Fruit fly (Drosophila melanogaster) ovary, adult (tissue): ENCODE measurements around the gene wntD.

Experiments
- CG17801 ChIP-seq: fragments of 200-800 bp; optimal IDR thresholded peaks from 2 replicates; lab custom pipeline; 2019; ENCODE audit warnings: missing biosample characterization, mild to moderate bottlenecking, missing genetic modification characterization, moderate library complexity; ENCODE audit not compliant: partially characterized antibody

wntD gene

dm6 chr3R:13293148-13293756, at the start of gene wntD:
Gene wntD, minus strand, starts transcription at chr3R:13293198.
- no peak for TF ChIP-seq CG17801 (GFP tag; lab: Kevin White, UChicago)

- TF ChIP-seq CG17801 (GFP tag; lab: Kevin White, UChicago) = no peak
Observed at dm6 chr3R:13338030-13338429, 45.0 kb upstream of the wntD start, which contains the start of gene PK2-R1. Gene PK2-R1, plus strand, starts transcription at chr3R:13338330.

dm6 chr3R:13334007-13334406, 41.0 kb upstream of the wntD start, which contains the start of gene PK2-R2:
Gene PK2-R2, minus strand, starts transcription at chr3R:13334166.
- TF ChIP-seq CG17801 (GFP tag; lab: Kevin White, UChicago) = no peak

- no peak for TF ChIP-seq CG17801 (GFP tag; lab: Kevin White, UChicago)
Observed at dm6 chr3R:13333031-13333430, 40.0 kb upstream of the wntD start.

dm6 chr3R:13319873-13320272, 26.9 kb upstream of the wntD start:
- TF ChIP-seq CG17801 (GFP tag; lab: Kevin White, UChicago) = peak; percentile 9

- TF ChIP-seq CG17801 (GFP tag; lab: Kevin White, UChicago) = no peak
Observed at dm6 chr3R:13319170-13319569, 26.2 kb upstream of the wntD start, which contains the start of gene CG45080. Gene CG45080, minus strand, starts transcription at chr3R:13319270.

- no peak for TF ChIP-seq CG17801 (GFP tag; lab: Kevin White, UChicago)
Observed at dm6 chr3R:13313088-13313487, 20.1 kb upstream of the wntD start, which contains the start of gene CG44142. Gene CG44142, minus strand, starts transcription at chr3R:13313188.

- TF ChIP-seq CG17801 (GFP tag; lab: Kevin White, UChicago) = no peak
Observed at dm6 chr3R:13309133-13309711, 16.2 kb upstream of the wntD start.

- no peak for TF ChIP-seq CG17801 (GFP tag; lab: Kevin White, UChicago)
Observed at dm6 chr3R:13306595-13306994, 13.6 kb upstream of the wntD start.

dm6 chr3R:13305318-13305899, 12.4 kb upstream of the wntD start:
- TF ChIP-seq CG17801 (GFP tag; lab: Kevin White, UChicago) = no peak

- no peak for TF ChIP-seq CG17801 (GFP tag; lab: Kevin White, UChicago)
Observed at dm6 chr3R:13304512-13305069, 11.6 kb upstream of the wntD start.

- TF ChIP-seq CG17801 (GFP tag; lab: Kevin White, UChicago) = no peak
Observed at dm6 chr3R:13303126-13303525, 10.1 kb upstream of the wntD start, which contains the start of gene CG43208. Gene CG43208, plus strand, starts transcription at chr3R:13303426.

dm6 chr3R:13302348-13302747, 9.3 kb upstream of the wntD start, which contains the start of gene CG32473:
Gene CG32473, plus strand, starts transcription at chr3R:13302648.
- TF ChIP-seq CG17801 (GFP tag; lab: Kevin White, UChicago) = no peak

dm6 chr3R:13298114-13298818, 5.3 kb upstream of the wntD start, which contains the start of gene CG8774:
Gene CG8774, plus strand, starts transcription at chr3R:13298768.
- TF ChIP-seq CG17801 (GFP tag; lab: Kevin White, UChicago) = no peak

- no peak for TF ChIP-seq CG17801 (GFP tag; lab: Kevin White, UChicago)
Observed at dm6 chr3R:13294461-13294860, 1.5 kb upstream of the wntD start, which contains the start of gene CG8773. Gene CG8773, plus strand, starts transcription at chr3R:13294748.
